Worm (Caenorhabditis elegans) whole organism, L4 larva: ENCODE results near the gene F43E12.1.

Experiments used
- Y105C5A.15 ChIP-seq: fragments of 200-800 bp; sonication (Bioruptor generic); IDR thresholded peaks from 2 replicates; pipeline ENCODE4 v1.3.6; 2022; ENCODE audit warnings: missing genetic modification characterization, missing compliant biosample characterization
- Y48G9A.11 ChIP-seq: fragments of 200-800 bp; sonication (Bioruptor generic); IDR thresholded peaks from 2 replicates; pipeline ENCODE4 v1.3.6; 2022; ENCODE audit warnings: missing genetic modification reagents, missing genetic modification characterization, missing compliant biosample characterization
- ZK337.2 ChIP-seq: fragments of 200-800 bp; sonication (Bioruptor generic); IDR thresholded peaks from 2 replicates; pipeline ENCODE4 v1.3.6; 2022; ENCODE audit warnings: missing genetic modification reagents, missing genetic modification characterization, missing compliant biosample characterization
- ama-1 ChIP-seq: fragments of 150-350 bp; optimal IDR thresholded peaks from 2 replicates; lab custom pipeline; 2014; ENCODE audit warnings: inconsistent platforms, mixed read lengths
- ceh-44 ChIP-seq: fragments of 200-800 bp; sonication (Bioruptor generic); IDR thresholded peaks from 2 replicates; pipeline ENCODE4 v1.3.6; 2022; ENCODE audit warnings: missing genetic modification reagents, missing genetic modification characterization, missing compliant biosample characterization
- ces-1 ChIP-seq: fragments of 150-350 bp; sonication (generic microtip); optimal IDR thresholded peaks from 4 replicates; lab custom pipeline; 2014; ENCODE audit warnings: missing biosample characterization, missing genetic modification reagents, missing genetic modification characterization
- daf-16 ChIP-seq, 3 experiments: sonication (generic microtip); optimal IDR thresholded peaks; 2 replicates each; lab custom pipeline; 2016 to 2017; ENCODE audit warnings: missing genetic modification characterization in 3 of 3, missing genetic modification reagents in 3 of 3, mild to moderate bottlenecking in 2 of 3, missing compliant biosample characterization in 2 of 3, missing biosample characterization in 1 of 3, moderate library complexity in 1 of 3
- dmd-6 ChIP-seq: fragments of 200-800 bp; sonication (Bioruptor generic); IDR thresholded peaks from 2 replicates; pipeline ENCODE4 v1.3.6; 2022; ENCODE audit warnings: missing genetic modification reagents, missing genetic modification characterization, missing compliant biosample characterization
- dmd-9 ChIP-seq: fragments of 200-800 bp; sonication (Bioruptor generic); IDR thresholded peaks from 2 replicates; pipeline ENCODE4 v1.3.6; 2022; ENCODE audit warnings: missing genetic modification reagents, missing genetic modification characterization, missing compliant biosample characterization
- duxl-1 ChIP-seq: sonication (generic microtip); optimal IDR thresholded peaks from 2 replicates; lab custom pipeline; 2016; ENCODE audit warnings: mild to moderate bottlenecking, missing genetic modification characterization, moderate library complexity, missing compliant biosample characterization; ENCODE audit not compliant: poor library complexity
- dve-1 ChIP-seq: sonication (generic microtip); optimal IDR thresholded peaks from 2 replicates; lab custom pipeline; 2017; ENCODE audit warnings: antibody characterized with exemption, mild to moderate bottlenecking, missing genetic modification characterization, missing compliant biosample characterization; ENCODE audit not compliant: insufficient read depth
- hlh-30 ChIP-seq: sonication (generic microtip); optimal IDR thresholded peaks from 2 replicates; lab custom pipeline; 2017; ENCODE audit warnings: antibody characterized with exemption, mild to moderate bottlenecking, missing genetic modification characterization, missing compliant biosample characterization; ENCODE audit not compliant: insufficient read depth
- lim-7 ChIP-seq: fragments of 200-800 bp; sonication (Bioruptor generic); IDR thresholded peaks from 2 replicates; pipeline ENCODE4 v1.3.6; 2022; ENCODE audit warnings: missing genetic modification characterization, missing compliant biosample characterization
- lin-1 ChIP-seq: fragments of 200-800 bp; sonication (Bioruptor generic); IDR thresholded peaks from 2 replicates; pipeline ENCODE4 v1.3.6; 2022; ENCODE audit warnings: missing genetic modification reagents, missing genetic modification characterization, missing compliant biosample characterization
- lin-15B ChIP-seq: fragments of 150-350 bp; sonication (generic microtip); optimal IDR thresholded peaks from 3 replicates; lab custom pipeline; 2014; ENCODE audit warnings: missing biosample characterization, missing genetic modification characterization
- lin-38 ChIP-seq: fragments of 200-800 bp; sonication (Bioruptor generic); IDR thresholded peaks from 2 replicates; pipeline ENCODE4 v1.3.6; 2022; ENCODE audit warnings: missing genetic modification reagents, missing genetic modification characterization, missing compliant biosample characterization
- lin-39 ChIP-seq: fragments of 150-350 bp; optimal IDR thresholded peaks from 2 replicates; lab custom pipeline; 2014; ENCODE audit warnings: missing biosample characterization, missing genetic modification reagents, missing genetic modification characterization
- madf-9 ChIP-seq: fragments of 200-800 bp; sonication (Bioruptor generic); conservative IDR thresholded peaks from 2 replicates; pipeline ENCODE4 v1.3.6; 2022; ENCODE audit warnings: missing genetic modification reagents, missing genetic modification characterization, missing compliant biosample characterization
- mxl-3 ChIP-seq: fragments of 200-800 bp; sonication (Bioruptor generic); optimal IDR thresholded peaks from 2 replicates; lab custom pipeline; 2018; ENCODE audit warnings: mild to moderate bottlenecking, missing genetic modification characterization, missing compliant biosample characterization
- nhr-28 ChIP-seq: fragments of 150-350 bp; optimal IDR thresholded peaks from 2 replicates; lab custom pipeline; 2014; ENCODE audit warnings: missing biosample characterization, missing genetic modification characterization
- nhr-41 ChIP-seq: fragments of 200-800 bp; sonication (Bioruptor generic); IDR thresholded peaks from 2 replicates; pipeline ENCODE4 v1.3.6; 2022; ENCODE audit warnings: missing genetic modification reagents, missing genetic modification characterization, missing compliant biosample characterization
- nhr-6 ChIP-seq: fragments of 150-350 bp; optimal IDR thresholded peaks from 2 replicates; lab custom pipeline; 2014; ENCODE audit warnings: missing biosample characterization, missing genetic modification characterization
- pha-4 ChIP-seq, 2 experiments: fragments of 150-350 bp in 1 of 2; fragments of 200-800 bp in 1 of 2; sonication (Bioruptor generic) in 1 of 2; IDR thresholded peaks in 1 of 2; optimal IDR thresholded peaks in 1 of 2; 2 replicates each; pipeline versions ENCODE4 v1.3.6 to Lab custom; 2014 to 2022; ENCODE audit warnings: missing genetic modification characterization in 2 of 2, missing genetic modification reagents in 2 of 2, missing biosample characterization in 1 of 2, missing compliant biosample characterization in 1 of 2
- php-3 ChIP-seq: fragments of 200-800 bp; sonication (Bioruptor generic); IDR thresholded peaks from 2 replicates; pipeline ENCODE4 v1.3.6; 2022; ENCODE audit warnings: missing genetic modification reagents, missing genetic modification characterization, missing compliant biosample characterization
- pqm-1 ChIP-seq: sonication (generic microtip); optimal IDR thresholded peaks from 2 replicates; lab custom pipeline; 2017; ENCODE audit warnings: missing biosample characterization, missing genetic modification characterization
- set-16 ChIP-seq: fragments of 200-800 bp; sonication (Bioruptor generic); IDR thresholded peaks from 2 replicates; pipeline ENCODE4 v1.3.6; 2022; ENCODE audit warnings: missing genetic modification reagents, missing genetic modification characterization, missing compliant biosample characterization
- snpc-1.2 ChIP-seq: fragments of 200-800 bp; sonication (Bioruptor generic); IDR thresholded peaks from 2 replicates; pipeline ENCODE4 v1.3.6; 2022; ENCODE audit warnings: missing genetic modification reagents, missing genetic modification characterization, missing compliant biosample characterization
- snpc-4 ChIP-seq: fragments of 150-350 bp; optimal IDR thresholded peaks from 2 replicates; lab custom pipeline; 2014; ENCODE audit warnings: missing biosample characterization, missing genetic modification characterization
- spr-3 ChIP-seq: fragments of 200-800 bp; sonication (Bioruptor generic); optimal IDR thresholded peaks from 2 replicates; lab custom pipeline; 2018; ENCODE audit warnings: mild to moderate bottlenecking, missing genetic modification characterization, missing compliant biosample characterization
- unc-62 ChIP-seq, 3 experiments: fragments of 150-350 bp in 1 of 3; sonication (generic microtip); optimal IDR thresholded peaks in 2 of 3; peaks in 1 of 3; 1 replicate in 1 of 3; 2 replicates in 2 of 3; lab custom pipeline; 2014 to 2017; ENCODE audit warnings: missing biosample characterization in 3 of 3, missing genetic modification characterization in 3 of 3, missing genetic modification reagents in 3 of 3, missing genotype in 1 of 3
- zfp-2 ChIP-seq: sonication (generic microtip); optimal IDR thresholded peaks from 2 replicates; lab custom pipeline; 2016; ENCODE audit warnings: mild to moderate bottlenecking, missing genetic modification characterization, missing compliant biosample characterization
- zip-11 ChIP-seq: fragments of 200-800 bp; sonication (Bioruptor generic); IDR thresholded peaks from 2 replicates; pipeline ENCODE4 v1.3.6; 2022; ENCODE audit warnings: missing genetic modification characterization, missing compliant biosample characterization

The F43E12.1 gene

DNA sequence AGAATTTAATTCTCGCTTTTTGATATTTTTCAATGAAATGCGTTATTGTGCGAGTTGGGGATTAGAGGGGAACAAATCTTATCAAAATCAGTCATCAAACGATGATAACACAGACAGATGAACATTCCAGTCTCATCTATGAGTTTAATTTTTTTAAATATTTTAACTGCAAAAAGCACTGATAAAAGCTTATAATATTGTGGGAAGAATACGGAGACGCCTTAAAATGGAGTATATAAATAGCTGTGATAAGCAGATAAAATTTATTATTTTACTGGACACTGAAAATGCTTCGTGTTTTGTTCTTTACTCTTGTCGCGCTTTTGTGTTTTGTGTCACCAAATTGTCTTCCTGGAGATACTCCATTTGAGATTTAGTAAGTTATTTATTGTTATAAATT lies 37.8 kb upstream of the F43E12.1 start, which contains the start of gene clec-86:
clec-86 (plus strand) TSS at position 262 of the 400 bp plus-strand sequence.
- no peak for TF ChIP-seq php-3
- no peak for TF ChIP-seq spr-3
- TF ChIP-seq lim-7 (GFP tag; lab: Robert Waterston, UW) = no peak
- TF ChIP-seq dmd-6 (GFP tag; lab: Robert Waterston, UW) = peak; percentile 31; the same call in 1 of the 2 replicates
- no peak for TF ChIP-seq nhr-6 (tag; lab: Kevin White, UChicago)
- no peak for TF ChIP-seq lin-38 (GFP tag; lab: Robert Waterston, UW)
- no peak for TF ChIP-seq daf-16 (GFP tag; optimal IDR thresholded peaks at IDR 0.05; lab: Kevin White, UChicago)
- peak; percentile 29 for TF ChIP-seq daf-16 (tag; optimal IDR thresholded peaks at IDR 0.05; lab: Kevin White, UChicago)
- TF ChIP-seq pqm-1 (tag; lab: Kevin White, UChicago) = peak; percentile 40
- peak; percentile 27 for TF ChIP-seq dve-1 (tag; lab: Kevin White, UChicago)
- TF ChIP-seq snpc-1.2 (GFP tag; lab: Robert Waterston, UW) = no peak
- TF ChIP-seq nhr-41 (GFP tag; lab: Robert Waterston, UW) = no peak
- no peak for TF ChIP-seq duxl-1 (tag; lab: Kevin White, UChicago)
- TF ChIP-seq zip-11 = no peak
- peak; percentile 21 for TF ChIP-seq nhr-28 (tag; lab: Kevin White, UChicago)
- no peak for TF ChIP-seq ceh-44 (GFP tag; lab: Robert Waterston, UW)
- TF ChIP-seq lin-15B (tag; lab: Kevin White, UChicago) = no peak
- TF ChIP-seq, all 104 proteins: peak for 5

- TF ChIP-seq Y48G9A.11 (GFP tag; lab: Robert Waterston, UW) (no peak), unc-62 (GFP tag; optimal IDR thresholded peaks at IDR 0.05 in 1 of 2; lab: Kevin White, UChicago) (peak in 1 of 2 experiments; percentile 95), unc-62 (tag; optimal IDR thresholded peaks at IDR 0.05; lab: Kevin White, UChicago) (no peak)
- TF ChIP-seq, all 104 proteins: peak for 1
Measured at ce11 chrX:7140682-7141254, 36.7 kb upstream of the F43E12.1 start.

- TF ChIP-seq Y105C5A.15 (no peak), dmd-6 (GFP tag; lab: Robert Waterston, UW) (no peak), ZK337.2 (GFP tag; lab: Robert Waterston, UW) (no peak), nhr-28 (tag; lab: Kevin White, UChicago) (peak; percentile 92), zfp-2 (tag; lab: Kevin White, UChicago) (no peak), lin-39 (tag; lab: Kevin White, UChicago) (no peak), ama-1 (no peak), madf-9 (GFP tag; lab: Robert Waterston, UW) (no peak), nhr-41 (GFP tag; lab: Robert Waterston, UW) (no peak), lin-1 (GFP tag; lab: Robert Waterston, UW) (no peak), dve-1 (tag; lab: Kevin White, UChicago) (peak; percentile 39), hlh-30 (tag; lab: Kevin White, UChicago) (peak; percentile 46), ces-1 (GFP tag; lab: Kevin White, UChicago) (no peak), mxl-3 (GFP tag; lab: Kevin White, UChicago) (no peak), set-16 (GFP tag; lab: Robert Waterston, UW) (no peak), pha-4 (GFP tag; IDR thresholded peaks at IDR 0.05; lab: Robert Waterston, UW) (no peak), pha-4 (tag; optimal IDR thresholded peaks at IDR 0.05; lab: Kevin White, UChicago) (no peak), snpc-4 (no peak), snpc-1.2 (GFP tag; lab: Robert Waterston, UW) (no peak), zip-11 (no peak), dmd-9 (no peak)
Measured at ce11 chrX:7143515-7143914, 33.9 kb upstream of the F43E12.1 start, which contains the start of gene alh-10. TSS of gene alh-10 (minus strand) at chrX:7143641.

DNA sequence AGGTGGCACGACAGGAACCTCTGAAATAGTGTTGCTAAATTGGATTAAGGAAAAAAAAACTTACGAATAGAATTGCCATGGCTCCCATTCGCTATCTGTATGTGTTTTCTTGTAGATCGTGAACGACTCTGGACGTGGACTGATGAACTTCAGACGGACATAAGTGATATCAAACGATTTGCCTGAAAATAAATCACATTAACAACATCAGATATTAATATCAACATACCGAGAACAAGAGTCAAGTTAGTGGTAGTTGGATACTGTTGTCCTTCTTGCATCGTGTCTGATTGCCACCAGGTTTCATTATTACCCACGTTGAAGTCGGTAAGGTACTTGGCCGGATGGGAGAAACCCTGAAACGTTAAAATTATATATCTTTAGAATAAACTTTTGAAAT lies 27.8 kb upstream of the F43E12.1 start:
- peak in 1 of 2 experiments; percentile 87 for TF ChIP-seq unc-62 (GFP tag; optimal IDR thresholded peaks at IDR 0.05 in 1 of 2; lab: Kevin White, UChicago)
- no peak for TF ChIP-seq unc-62 (tag; optimal IDR thresholded peaks at IDR 0.05; lab: Kevin White, UChicago)
- no peak for TF ChIP-seq snpc-4
